Worm (Caenorhabditis elegans) whole organism, L2 larva: ENCODE measurements around the gene C16D9.8.
A peak's percentile ranks its signal among the peaks of the same experiment; 100 is the strongest.

Experiments
- C34F6.9 ChIP-seq: fragments of 150-350 bp; optimal IDR thresholded peaks from 2 replicates; lab custom pipeline; 2014; ENCODE audit warnings: missing biosample characterization, missing genetic modification characterization
- F13H6.1 ChIP-seq: sonication (generic microtip); optimal IDR thresholded peaks from 2 replicates; lab custom pipeline; 2016; ENCODE audit warnings: missing genetic modification characterization, missing compliant biosample characterization
- R02D3.7 ChIP-seq: fragments of 150-350 bp; optimal IDR thresholded peaks from 2 replicates; lab custom pipeline; 2014; ENCODE audit warnings: missing biosample characterization, missing genetic modification characterization
- Y55F3AM.14 ChIP-seq: fragments of 200-800 bp; sonication (Bioruptor generic); optimal IDR thresholded peaks from 2 replicates; lab custom pipeline; 2018; ENCODE audit warnings: mild to moderate bottlenecking, missing genetic modification characterization, missing compliant biosample characterization
- ZK546.5 ChIP-seq: sonication (generic microtip); optimal IDR thresholded peaks from 2 replicates; lab custom pipeline; 2017; ENCODE audit warnings: missing biosample characterization, missing genetic modification characterization
- aly-2 ChIP-seq: fragments of 150-350 bp; optimal IDR thresholded peaks from 2 replicates; lab custom pipeline; 2014; ENCODE audit warnings: missing biosample characterization, missing genetic modification characterization
- ama-1 ChIP-seq: fragments of 150-350 bp; optimal IDR thresholded peaks from 2 replicates; lab custom pipeline; 2018; ENCODE audit warnings: inconsistent platforms
- ceh-16 ChIP-seq: fragments of 150-350 bp; optimal IDR thresholded peaks from 2 replicates; lab custom pipeline; 2014; ENCODE audit warnings: missing biosample characterization, missing genetic modification characterization
- ceh-82 ChIP-seq: fragments of 150-350 bp; optimal IDR thresholded peaks from 2 replicates; lab custom pipeline; 2014; ENCODE audit warnings: missing biosample characterization, missing genetic modification characterization
- crh-2 ChIP-seq: sonication (generic microtip); optimal IDR thresholded peaks from 2 replicates; lab custom pipeline; 2017; ENCODE audit warnings: missing biosample characterization, missing genetic modification characterization
- egl-27 ChIP-seq: sonication (generic microtip); optimal IDR thresholded peaks from 3 replicates; lab custom pipeline; 2017; ENCODE audit warnings: missing biosample characterization, missing genetic modification reagents, missing genetic modification characterization
- elt-3 ChIP-seq: sonication (generic microtip); optimal IDR thresholded peaks from 2 replicates; lab custom pipeline; 2017; ENCODE audit warnings: missing biosample characterization, missing genetic modification characterization
- fos-1 ChIP-seq: fragments of 150-350 bp; optimal IDR thresholded peaks from 2 replicates; lab custom pipeline; 2014; ENCODE audit warnings: missing biosample characterization, missing genetic modification characterization
- gmeb-1 ChIP-seq: fragments of 150-350 bp; optimal IDR thresholded peaks from 2 replicates; lab custom pipeline; 2014; ENCODE audit warnings: missing biosample characterization, missing genetic modification characterization
- lin-11 ChIP-seq: fragments of 150-350 bp; sonication (generic microtip); optimal IDR thresholded peaks from 2 replicates; lab custom pipeline; 2014; ENCODE audit warnings: missing biosample characterization, missing genetic modification characterization, inconsistent platforms, mixed read lengths
- lin-13 ChIP-seq: fragments of 150-350 bp; optimal IDR thresholded peaks from 2 replicates; lab custom pipeline; 2014; ENCODE audit warnings: missing biosample characterization, missing genetic modification reagents, missing genetic modification characterization
- lin-39 ChIP-seq: fragments of 150-350 bp; optimal IDR thresholded peaks from 2 replicates; lab custom pipeline; 2014; ENCODE audit warnings: missing biosample characterization, missing genetic modification reagents, missing genetic modification characterization
- lsy-2 ChIP-seq, 2 experiments: fragments of 150-350 bp in 1 of 2; sonication (generic microtip) in 1 of 2; optimal IDR thresholded peaks; 2 replicates each; lab custom pipeline; 2014 to 2017; ENCODE audit warnings: missing biosample characterization in 2 of 2, missing genetic modification characterization in 2 of 2
- mab-5 ChIP-seq: fragments of 150-350 bp; optimal IDR thresholded peaks from 2 replicates; lab custom pipeline; 2014; ENCODE audit warnings: missing biosample characterization, missing genetic modification characterization
- mbf-1 ChIP-seq: sonication (generic microtip); optimal IDR thresholded peaks from 2 replicates; lab custom pipeline; 2017; ENCODE audit warnings: missing biosample characterization, missing genetic modification characterization
- nhr-10 ChIP-seq: sonication (generic microtip); optimal IDR thresholded peaks from 2 replicates; lab custom pipeline; 2017; ENCODE audit warnings: missing biosample characterization, missing genetic modification characterization
- nhr-11 ChIP-seq: fragments of 150-350 bp; optimal IDR thresholded peaks from 2 replicates; lab custom pipeline; 2014; ENCODE audit warnings: missing biosample characterization, missing genetic modification characterization
- nhr-12 ChIP-seq: fragments of 150-350 bp; optimal IDR thresholded peaks from 2 replicates; lab custom pipeline; 2014; ENCODE audit warnings: missing biosample characterization, missing genetic modification characterization
- nhr-129 ChIP-seq: fragments of 150-350 bp; optimal IDR thresholded peaks from 2 replicates; lab custom pipeline; 2014; ENCODE audit warnings: missing biosample characterization, missing genetic modification characterization
- nhr-21 ChIP-seq: fragments of 150-350 bp; optimal IDR thresholded peaks from 2 replicates; lab custom pipeline; 2014; ENCODE audit warnings: missing biosample characterization, missing genetic modification characterization
- nhr-237 ChIP-seq: fragments of 150-350 bp; optimal IDR thresholded peaks from 2 replicates; lab custom pipeline; 2014; ENCODE audit warnings: missing biosample characterization, missing genetic modification characterization
- nhr-25 ChIP-seq: fragments of 150-350 bp; sonication (generic microtip); optimal IDR thresholded peaks from 3 replicates; lab custom pipeline; 2014; ENCODE audit warnings: missing biosample characterization, missing genetic modification characterization
- nhr-6 ChIP-seq: fragments of 150-350 bp; optimal IDR thresholded peaks from 2 replicates; lab custom pipeline; 2014; ENCODE audit warnings: missing biosample characterization, missing genetic modification characterization
- nhr-77 ChIP-seq: fragments of 150-350 bp; optimal IDR thresholded peaks from 2 replicates; lab custom pipeline; 2014; ENCODE audit warnings: missing biosample characterization, missing genetic modification characterization
- peb-1 ChIP-seq: fragments of 150-350 bp; optimal IDR thresholded peaks from 2 replicates; lab custom pipeline; 2014; ENCODE audit warnings: missing biosample characterization, missing genetic modification characterization
- sem-4 ChIP-seq: fragments of 150-350 bp; optimal IDR thresholded peaks from 2 replicates; lab custom pipeline; 2014; ENCODE audit warnings: missing biosample characterization, missing genetic modification reagents, missing genetic modification characterization
- sma-9 ChIP-seq, 2 experiments: fragments of 150-350 bp in 1 of 2; sonication (generic microtip) in 1 of 2; optimal IDR thresholded peaks; 2 replicates each; lab custom pipeline; 2014 to 2016; ENCODE audit warnings: missing genetic modification characterization in 2 of 2, mild to moderate bottlenecking in 1 of 2, missing biosample characterization in 1 of 2, missing compliant biosample characterization in 1 of 2, missing genetic modification reagents in 1 of 2, moderate library complexity in 1 of 2
- unc-39 ChIP-seq: fragments of 150-350 bp; optimal IDR thresholded peaks from 2 replicates; lab custom pipeline; 2014; ENCODE audit warnings: missing biosample characterization, missing genetic modification characterization
- ztf-1 ChIP-seq: fragments of 200-800 bp; sonication (Bioruptor generic); conservative IDR thresholded peaks from 2 replicates; pipeline ENCODE4 v1.3.6; 2022; ENCODE audit warnings: missing genetic modification characterization, missing compliant biosample characterization
- ztf-11 ChIP-seq: sonication (generic microtip); optimal IDR thresholded peaks from 2 replicates; lab custom pipeline; 2017; ENCODE audit warnings: missing biosample characterization, missing genetic modification characterization
- ztf-4 ChIP-seq: fragments of 150-350 bp; optimal IDR thresholded peaks from 2 replicates; lab custom pipeline; 2014; ENCODE audit warnings: missing biosample characterization, missing genetic modification characterization

The C16D9.8 gene

DNA sequence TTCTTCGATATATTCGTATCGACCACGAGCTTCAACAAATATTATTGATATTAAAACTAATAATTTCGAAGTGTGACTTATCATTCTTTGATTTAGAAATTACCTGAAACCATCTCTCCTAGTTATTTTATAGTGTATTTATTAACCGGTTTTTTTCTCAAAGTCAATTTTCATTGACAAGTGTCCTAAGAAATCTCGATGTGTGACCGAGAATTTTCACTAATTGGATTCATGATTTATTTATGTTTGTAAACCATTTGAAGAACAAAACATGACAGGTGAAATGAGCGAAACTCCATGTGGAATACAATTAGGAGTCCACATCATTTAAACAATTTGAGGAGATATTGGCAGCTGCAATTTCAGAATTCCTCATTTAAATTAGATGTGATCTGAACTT, at the start of gene C16D9.8:
Gene C16D9.8, minus strand, starts transcription at position 101 of the 400 bp plus-strand sequence.
- TF ChIP-seq ama-1 (lab: Kevin White, UChicago) = no peak

DNA sequence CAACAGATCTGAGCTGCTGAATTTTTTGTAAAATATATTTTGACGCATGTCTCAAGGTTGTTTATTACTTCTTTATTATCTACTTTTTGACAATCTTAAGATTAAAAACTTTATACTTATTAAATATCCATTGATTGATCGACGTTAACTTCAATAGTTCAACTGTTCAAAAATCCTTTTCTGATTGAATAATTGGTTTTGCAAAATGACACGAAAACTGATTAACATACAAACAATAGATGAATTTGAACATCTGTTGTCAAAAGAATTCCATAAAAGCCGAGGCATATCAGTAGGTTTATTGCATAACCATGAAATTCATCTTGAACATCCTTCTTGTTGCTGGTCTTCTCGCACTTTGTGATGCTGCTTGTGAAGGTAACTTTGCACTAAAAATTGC, 47.8 kb upstream of the C16D9.8 start, which contains the start of gene W02D7.12:
Gene W02D7.12, plus strand, starts transcription at position 301 of the 400 bp plus-strand sequence.
- TF ChIP-seq ceh-16 (no peak), nhr-129 (tag; lab: Kevin White, UChicago) (no peak), ztf-11 (tag; lab: Kevin White, UChicago) (no peak), ztf-4 (tag; lab: Kevin White, UChicago) (no peak), ztf-1 (no peak), lsy-2 (tag; optimal IDR thresholded peaks at IDR 0.05; lab: Kevin White, UChicago) (no peak), ZK546.5 (tag; lab: Kevin White, UChicago) (no peak), egl-27 (tag; lab: Kevin White, UChicago) (no peak), unc-39 (no peak), nhr-77 (tag; lab: Kevin White, UChicago) (no peak), lin-13 (GFP tag; lab: Kevin White, UChicago) (no peak), sma-9 (GFP tag; optimal IDR thresholded peaks at IDR 0.05; lab: Kevin White, UChicago) (no peak), sma-9 (tag; optimal IDR thresholded peaks at IDR 0.05; lab: Kevin White, UChicago) (no peak), nhr-11 (no peak)

DNA sequence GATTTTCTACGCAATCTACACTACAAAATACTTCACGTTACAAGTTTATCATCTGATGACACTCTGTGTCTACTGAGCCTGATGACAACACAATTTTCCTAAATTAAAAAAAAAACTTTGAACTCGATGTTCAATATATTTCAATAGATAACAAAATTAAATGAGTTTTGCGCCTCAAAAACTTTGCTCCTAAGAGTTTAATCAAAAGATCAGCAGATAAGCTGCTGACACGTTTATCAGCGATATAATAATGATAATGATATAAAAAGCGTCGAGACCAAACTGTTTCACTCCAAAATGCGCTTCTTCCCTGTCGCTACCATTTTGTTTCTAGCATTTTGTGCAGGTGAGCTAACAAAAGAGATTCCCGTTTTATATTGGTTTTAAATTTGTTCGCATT, 44.3 kb upstream of the C16D9.8 start, which contains the start of gene clec-218:
Gene clec-218, plus strand, starts transcription at position 262 of the 400 bp plus-strand sequence.
- TF ChIP-seq nhr-129 (tag; lab: Kevin White, UChicago) = no peak
- peak; percentile 19 for TF ChIP-seq fos-1 (tag; lab: Kevin White, UChicago)
- peak; percentile 68 for TF ChIP-seq sma-9 (GFP tag; optimal IDR thresholded peaks at IDR 0.05; lab: Kevin White, UChicago)
- no peak for TF ChIP-seq sma-9 (tag; optimal IDR thresholded peaks at IDR 0.05; lab: Kevin White, UChicago)
- TF ChIP-seq, all 48 proteins: peak for 2

DNA sequence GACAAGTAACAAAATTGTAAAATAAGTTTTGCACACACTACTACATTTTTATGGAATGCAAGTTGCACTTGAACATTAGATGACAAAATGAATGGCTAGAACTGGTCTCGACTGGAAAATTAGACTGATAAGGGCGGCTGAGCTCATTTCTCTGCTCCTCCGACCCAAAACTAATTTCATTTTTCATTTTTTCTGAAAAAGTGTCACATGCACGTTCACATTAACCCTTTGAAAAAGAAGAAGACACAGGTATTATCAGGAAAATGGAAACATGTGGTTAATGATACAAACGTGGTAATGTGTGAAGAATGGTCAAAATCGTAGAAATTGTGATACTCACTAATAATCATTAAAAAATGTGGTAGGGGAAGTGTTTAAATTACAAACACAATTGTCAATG, 43.6 kb upstream of the C16D9.8 start:
- TF ChIP-seq crh-2 (tag; lab: Kevin White, UChicago) = peak; percentile 37
- TF ChIP-seq nhr-129 (tag; lab: Kevin White, UChicago) = no peak
- TF ChIP-seq fos-1 (tag; lab: Kevin White, UChicago) = peak; percentile 60

DNA sequence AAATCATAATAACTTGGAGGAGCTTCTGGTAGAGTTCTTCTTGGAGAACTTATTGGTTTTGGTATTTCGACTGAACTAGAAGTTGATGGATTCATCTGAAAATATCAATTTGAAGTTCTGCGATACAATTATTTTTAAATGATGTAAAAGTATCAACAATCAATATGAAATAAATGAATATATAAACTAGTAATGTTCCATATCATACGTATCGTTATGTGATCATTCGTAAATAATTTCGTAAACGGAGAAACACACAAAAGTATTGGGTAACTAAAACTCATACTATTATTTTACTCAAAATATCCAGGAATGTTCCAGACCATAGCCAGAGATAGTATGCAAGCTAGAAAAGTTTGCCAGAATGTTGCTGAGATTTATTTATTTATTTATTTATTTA, 43.0 kb upstream of the C16D9.8 start, which contains the start of gene W02D7.8:
Gene W02D7.8, minus strand, starts transcription at position 101 of the 400 bp plus-strand sequence.
- TF ChIP-seq nhr-77 (tag; lab: Kevin White, UChicago) (no peak), lin-39 (tag; lab: Kevin White, UChicago) (no peak), crh-2 (tag; lab: Kevin White, UChicago) (no peak), nhr-10 (no peak), lin-11 (tag; lab: Kevin White, UChicago) (no peak), nhr-11 (no peak), F13H6.1 (tag; lab: Kevin White, UChicago) (no peak), ztf-1 (no peak), C34F6.9 (tag; lab: Kevin White, UChicago) (no peak), Y55F3AM.14 (GFP tag; lab: Kevin White, UChicago) (no peak), nhr-6 (tag; lab: Kevin White, UChicago) (no peak), mab-5 (no peak), fos-1 (tag; lab: Kevin White, UChicago) (no peak), nhr-12 (no peak), lsy-2 (tag; optimal IDR thresholded peaks at IDR 0.05; lab: Kevin White, UChicago) (no peak), ztf-11 (tag; lab: Kevin White, UChicago) (no peak)

DNA sequence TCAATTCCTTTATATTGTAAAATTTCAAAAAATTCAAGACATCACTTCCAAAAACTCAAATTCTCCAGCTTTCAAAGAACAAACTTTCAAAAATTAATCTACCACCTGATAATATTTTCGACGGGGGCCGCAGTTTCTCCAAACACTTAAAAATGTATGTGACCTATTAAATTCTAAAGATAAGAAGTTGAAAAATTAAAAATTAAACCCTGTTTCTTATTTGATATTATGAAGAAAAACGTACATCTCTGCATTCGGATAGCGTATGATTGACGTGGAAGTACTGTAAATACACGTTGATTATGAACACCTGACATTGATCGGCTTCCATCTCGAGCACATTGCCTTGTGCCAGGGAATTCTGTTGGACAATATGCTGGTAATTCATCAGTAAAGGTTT, 42.6 kb upstream of the C16D9.8 start:
- no peak for TF ChIP-seq lin-39 (tag; lab: Kevin White, UChicago)
- peak; percentile 27 for TF ChIP-seq gmeb-1 (tag; lab: Kevin White, UChicago)
- TF ChIP-seq crh-2 (tag; lab: Kevin White, UChicago) = peak; percentile 16

DNA sequence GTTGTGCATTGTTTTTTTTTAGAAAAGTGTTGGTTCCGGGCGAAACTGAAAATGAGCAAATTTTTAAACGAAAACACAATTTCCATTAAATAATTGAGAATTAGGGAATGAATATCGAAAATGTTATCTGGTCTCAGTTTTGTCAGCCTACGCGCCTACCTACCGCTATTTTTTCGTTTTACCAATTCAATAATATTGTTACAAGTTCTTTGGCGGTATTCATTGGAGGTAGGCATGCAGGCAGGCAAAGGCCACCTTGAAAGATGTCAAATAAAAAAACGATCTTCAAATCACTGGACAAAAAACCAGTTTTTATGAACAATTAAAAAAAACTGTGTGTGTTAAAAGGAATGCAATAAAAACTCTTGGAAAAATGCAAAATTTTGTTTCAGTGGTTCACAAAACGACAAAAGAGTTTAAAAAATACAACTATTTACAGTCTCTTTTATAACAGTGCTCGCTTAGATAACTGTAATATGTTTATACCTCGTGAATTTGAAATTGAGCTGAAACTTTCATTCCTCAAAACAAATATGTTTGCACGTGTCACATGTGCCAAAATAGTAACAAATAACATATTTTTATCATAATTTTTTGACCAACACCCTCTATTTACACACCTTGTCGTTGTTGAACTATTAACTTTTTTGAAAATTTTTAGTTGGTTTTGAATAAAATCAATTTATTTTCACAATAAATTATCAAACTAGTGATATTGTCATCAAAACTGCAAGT, 41.3 kb upstream of the C16D9.8 start, which contains the start of gene W02D7.11:
Gene W02D7.11, minus strand, starts transcription at position 51 of the 735 bp plus-strand sequence.
- no peak for TF ChIP-seq nhr-25
- TF ChIP-seq ceh-82 (tag; lab: Kevin White, UChicago) = no peak
- TF ChIP-seq F13H6.1 (tag; lab: Kevin White, UChicago) = no peak
- no peak for TF ChIP-seq lsy-2 (tag; optimal IDR thresholded peaks at IDR 0.05; lab: Kevin White, UChicago)
- TF ChIP-seq aly-2 = no peak
- no peak for TF ChIP-seq nhr-12
- no peak for TF ChIP-seq nhr-21
- TF ChIP-seq sem-4 (tag; lab: Kevin White, UChicago) = no peak
- TF ChIP-seq ztf-11 (tag; lab: Kevin White, UChicago) = no peak
- no peak for TF ChIP-seq ama-1 (lab: Kevin White, UChicago)
- no peak for TF ChIP-seq peb-1 (tag; lab: Kevin White, UChicago)
- TF ChIP-seq mbf-1 (tag; lab: Kevin White, UChicago) = no peak
- no peak for TF ChIP-seq elt-3 (tag; lab: Kevin White, UChicago)
- no peak for TF ChIP-seq crh-2 (tag; lab: Kevin White, UChicago)
- no peak for TF ChIP-seq nhr-237 (tag; lab: Kevin White, UChicago)
- no peak for TF ChIP-seq R02D3.7 (tag; lab: Kevin White, UChicago)
- TF ChIP-seq ceh-16 = no peak
